Worm (Caenorhabditis elegans): ENCODE measurements around the gene piki-1.

Gene piki-1

DNA sequence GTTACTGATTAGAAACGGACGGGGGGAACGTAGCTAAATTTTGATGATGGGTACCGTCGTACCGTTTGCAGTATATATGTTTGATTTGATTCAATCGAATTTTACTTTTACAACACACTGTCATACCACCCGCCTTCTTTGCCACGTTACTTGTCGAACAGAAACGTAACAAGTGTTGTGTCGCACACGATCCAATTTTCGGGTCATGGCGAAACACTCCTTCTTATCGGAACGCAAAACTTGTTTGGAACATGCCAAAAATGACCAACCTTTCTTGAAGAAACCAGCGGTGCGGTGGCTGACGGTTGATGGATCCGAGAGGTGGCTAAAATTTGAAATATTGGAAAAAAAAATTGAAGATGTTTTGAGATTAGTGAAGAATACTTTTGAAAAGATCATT lies 34.1 kb upstream of the piki-1 start (continued):
- TF ChIP-seq ces-1 (GFP tag; optimal IDR thresholded peaks at IDR 0.05) (no peak), saeg-2 (GFP tag; IDR thresholded peaks at IDR 0.05) (no peak)

DNA sequence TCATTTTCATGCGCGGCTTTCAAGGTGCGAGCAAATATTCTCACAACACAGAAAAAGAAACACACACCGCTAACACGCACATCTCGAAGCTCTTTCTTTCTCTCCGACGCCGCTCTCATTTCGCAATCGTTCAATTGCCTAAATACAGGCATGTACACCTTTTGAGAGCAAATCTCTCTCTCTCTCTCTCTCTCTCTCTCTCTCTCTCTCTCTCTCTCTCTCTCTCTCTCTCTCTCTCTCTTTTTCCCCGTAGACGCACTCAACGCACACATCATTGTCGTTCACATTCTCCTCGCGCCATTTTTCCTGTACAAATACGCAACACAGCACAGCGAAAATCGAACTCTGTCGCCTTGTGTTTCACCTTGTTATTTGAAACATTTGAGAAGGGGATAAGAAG lies 33.1 kb upstream of the piki-1 start:
- TF ChIP-seq nhr-77 (tag; optimal IDR thresholded peaks at IDR 0.05) (no peak), F49E8.2 (tag; optimal IDR thresholded peaks at IDR 0.05; ENCODE audit: borderline replicate concordance) (no peak), ceh-20 (GFP tag; IDR thresholded peaks at IDR 0.05) (no peak), skn-1 (tag; optimal IDR thresholded peaks at IDR 0.05) (no peak), jun-1 (tag; optimal IDR thresholded peaks at IDR 0.05) (no peak), tag-97 (GFP tag; IDR thresholded peaks at IDR 0.05) (no peak), zip-11 (GFP tag; IDR thresholded peaks at IDR 0.05) (no peak), aly-2 (tag; optimal IDR thresholded peaks at IDR 0.05) (no peak), zfp-2 (tag; optimal IDR thresholded peaks at IDR 0.05) (no peak), gei-8 (GFP tag; optimal IDR thresholded peaks at IDR 0.05) (no peak), hmg-1.1 (GFP tag; IDR thresholded peaks at IDR 0.05) (no peak), ceh-82 (tag; optimal IDR thresholded peaks at IDR 0.05) (no peak), fkh-10 (GFP tag; optimal IDR thresholded peaks at IDR 0.05) (no peak), nhr-25 (tag; optimal IDR thresholded peaks at IDR 0.05; ENCODE audit: borderline replicate concordance, insufficient read depth) (peak; percentile 27), mep-1 (tag; optimal IDR thresholded peaks at IDR 0.05) (peak; percentile 57), egl-43 (GFP tag; IDR thresholded peaks at IDR 0.05) (0 out of 2 replicates have a peak, but pooled peaks have one; percentile 19), mxl-3 (GFP tag; optimal IDR thresholded peaks at IDR 0.05) (peak; percentile 1), nhr-237 (tag; optimal IDR thresholded peaks at IDR 0.05) (no peak), F26F4.8 (GFP tag; conservative IDR thresholded peaks at IDR 0.05) (no peak), F44E2.7 (GFP tag; IDR thresholded peaks at IDR 0.05) (no peak), ceh-32 (tag; optimal IDR thresholded peaks at IDR 0.05; ENCODE audit: poor library complexity) (no peak), ztf-7 (tag; optimal IDR thresholded peaks at IDR 0.05) (no peak), hlh-11 (tag; optimal IDR thresholded peaks at IDR 0.05) (peak; percentile 67), lin-13 (GFP tag; optimal IDR thresholded peaks at IDR 0.05) (no peak), daf-12 (tag; optimal IDR thresholded peaks at IDR 0.05) (no peak), hif-1 (tag; optimal IDR thresholded peaks at IDR 0.05) (no peak), cey-2 (tag; optimal IDR thresholded peaks at IDR 0.05; ENCODE audit: borderline replicate concordance, insufficient read depth) (no peak), dpl-1 (GFP tag; optimal IDR thresholded peaks at IDR 0.05) (no peak), lin-1 (GFP tag; IDR thresholded peaks at IDR 0.05) (no peak), saeg-2 (GFP tag; IDR thresholded peaks at IDR 0.05) (no peak), ceh-62 (tag; optimal IDR thresholded peaks at IDR 0.05) (no peak), nhr-10 (tag; optimal IDR thresholded peaks at IDR 0.05) (no peak), spr-1 (tag; optimal IDR thresholded peaks at IDR 0.05) (no peak), daf-19 (GFP tag; conservative IDR thresholded peaks at IDR 0.05) (no peak), mdl-1 (tag; optimal IDR thresholded peaks at IDR 0.05) (peak in 1 of 2 experiments; percentile 4), dve-1 (tag; optimal IDR thresholded peaks at IDR 0.05; ENCODE audit: insufficient read depth) (peak; percentile 78), nhr-11 (tag; optimal IDR thresholded peaks at IDR 0.05) (no peak), lsy-2 (tag; optimal IDR thresholded peaks at IDR 0.05) (no peak), ZK337.2 (GFP tag; IDR thresholded peaks at IDR 0.05) (no peak), Y5F2A.4 (GFP tag; optimal IDR thresholded peaks at IDR 0.05) (no peak), attf-4 (tag; optimal IDR thresholded peaks at IDR 0.05) (no peak), spr-3 (GFP tag; optimal IDR thresholded peaks at IDR 0.05) (no peak), snpc-4 (tag; optimal IDR thresholded peaks at IDR 0.05) (no peak), madf-9 (GFP tag; conservative IDR thresholded peaks at IDR 0.05) (no peak), zip-2 (tag; optimal IDR thresholded peaks at IDR 0.05) (no peak), ztf-11 (tag; optimal IDR thresholded peaks at IDR 0.05) (no peak), T20F7.1 (GFP tag; optimal IDR thresholded peaks at IDR 0.05) (no peak), ces-1 (GFP tag; optimal IDR thresholded peaks at IDR 0.05) (no peak), zfp-3 (GFP tag; conservative IDR thresholded peaks at IDR 0.05) (no peak), ctbp-1 (GFP tag; IDR thresholded peaks at IDR 0.05) (no peak)

Measured in whole organism, L4 larva.